Fruit fly (Drosophila melanogaster) whole organism, adult: Measurements from ENCODE around the gene Ccp84Af.

Source experiments
- CG11617 ChIP-seq: fragments of 200-800 bp; sonication (Bioruptor generic); optimal IDR thresholded peaks from 2 replicates; lab custom pipeline; 2017; ENCODE audit warnings: mild to moderate bottlenecking, missing biosample characterization, missing genetic modification reagents, missing genetic modification characterization
- CG12768 ChIP-seq: fragments of 200-800 bp; sonication (Bioruptor generic); optimal IDR thresholded peaks from 2 replicates; lab custom pipeline; 2017; ENCODE audit warnings: missing biosample characterization, missing genetic modification characterization, mild to moderate bottlenecking, moderate library complexity, missing genetic modification reagents
- CG14711 ChIP-seq: fragments of 200-800 bp; sonication (Bioruptor generic); optimal IDR thresholded peaks from 2 replicates; lab custom pipeline; 2018; ENCODE audit warnings: missing biosample characterization, mild to moderate bottlenecking, missing genetic modification characterization, moderate library complexity
- CG1620 ChIP-seq: fragments of 200-800 bp; sonication (Bioruptor generic); optimal IDR thresholded peaks from 2 replicates; lab custom pipeline; 2016; ENCODE audit warnings: missing biosample characterization, missing genetic modification characterization
- CG33017 ChIP-seq: fragments of 200-800 bp; sonication (Bioruptor generic); optimal IDR thresholded peaks from 2 replicates; lab custom pipeline; 2018; ENCODE audit warnings: missing biosample characterization, mild to moderate bottlenecking, missing genetic modification characterization, moderate library complexity
- CG5204 ChIP-seq: fragments of 200-800 bp; sonication (Bioruptor generic); optimal IDR thresholded peaks from 2 replicates; lab custom pipeline; 2016; ENCODE audit warnings: missing biosample characterization, missing genetic modification characterization
- CG7045 ChIP-seq: fragments of 200-800 bp; sonication (Bioruptor generic); optimal IDR thresholded peaks from 2 replicates; lab custom pipeline; 2017; ENCODE audit warnings: missing biosample characterization, mild to moderate bottlenecking, missing genetic modification characterization
- CG7101 ChIP-seq: fragments of 200-800 bp; sonication (Bioruptor generic); optimal IDR thresholded peaks from 2 replicates; lab custom pipeline; 2018; ENCODE audit warnings: missing biosample characterization, mild to moderate bottlenecking, missing genetic modification characterization, moderate library complexity
- Clk ChIP-seq: fragments of 200-800 bp; sonication (Bioruptor generic); optimal IDR thresholded peaks from 2 replicates; lab custom pipeline; 2017; ENCODE audit warnings: missing biosample characterization, missing genetic modification characterization
- Crg-1 ChIP-seq: fragments of 200-800 bp; sonication (Bioruptor generic); optimal IDR thresholded peaks from 2 replicates; lab custom pipeline; 2016; ENCODE audit warnings: missing biosample characterization, missing genetic modification characterization
- Hr96 ChIP-seq: fragments of 200-800 bp; sonication (Bioruptor generic); optimal IDR thresholded peaks from 2 replicates; lab custom pipeline; 2016; ENCODE audit warnings: missing biosample characterization, missing genetic modification characterization
- Mnt ChIP-seq: fragments of 200-800 bp; sonication (Bioruptor generic); optimal IDR thresholded peaks from 2 replicates; lab custom pipeline; 2016; ENCODE audit warnings: missing biosample characterization, mild to moderate bottlenecking, missing genetic modification characterization
- bab1 ChIP-seq: fragments of 200-800 bp; sonication (Bioruptor generic); optimal IDR thresholded peaks from 3 replicates; lab custom pipeline; 2019; ENCODE audit warnings: missing biosample characterization, mild to moderate bottlenecking, missing genetic modification characterization, moderate library complexity
- cic ChIP-seq: fragments of 200-800 bp; sonication (Bioruptor generic); optimal IDR thresholded peaks from 2 replicates; lab custom pipeline; 2017; ENCODE audit warnings: missing biosample characterization, mild to moderate bottlenecking, missing genetic modification characterization, moderate library complexity
- cnc ChIP-seq, 2 experiments: fragments of >200 bp; optimal IDR thresholded peaks; 2 replicates each; lab custom pipeline; 2017
- kay ChIP-seq: fragments of 200-800 bp; sonication (Bioruptor generic); peaks from one replicate; lab custom pipeline; 2016; ENCODE audit warnings: missing biosample characterization, missing genetic modification characterization, borderline replicate concordance
- ovo ChIP-seq: fragments of 200-800 bp; sonication (Bioruptor generic); optimal IDR thresholded peaks from 2 replicates; lab custom pipeline; 2016; ENCODE audit warnings: missing biosample characterization, missing genetic modification characterization
- pad ChIP-seq: fragments of 200-800 bp; sonication (Bioruptor generic); optimal IDR thresholded peaks from 3 replicates; lab custom pipeline; 2017; ENCODE audit warnings: missing biosample characterization, missing genetic modification characterization, mild to moderate bottlenecking, moderate library complexity, missing genetic modification reagents
- tj ChIP-seq: fragments of 200-800 bp; sonication (Bioruptor generic); optimal IDR thresholded peaks from 3 replicates; lab custom pipeline; 2017; ENCODE audit warnings: missing biosample characterization, mild to moderate bottlenecking, missing genetic modification characterization, moderate library complexity
- toe ChIP-seq: fragments of 200-800 bp; sonication (Bioruptor generic); optimal IDR thresholded peaks from 2 replicates; lab custom pipeline; 2016; ENCODE audit warnings: missing biosample characterization, missing genetic modification characterization

Gene Ccp84Af

DNA sequence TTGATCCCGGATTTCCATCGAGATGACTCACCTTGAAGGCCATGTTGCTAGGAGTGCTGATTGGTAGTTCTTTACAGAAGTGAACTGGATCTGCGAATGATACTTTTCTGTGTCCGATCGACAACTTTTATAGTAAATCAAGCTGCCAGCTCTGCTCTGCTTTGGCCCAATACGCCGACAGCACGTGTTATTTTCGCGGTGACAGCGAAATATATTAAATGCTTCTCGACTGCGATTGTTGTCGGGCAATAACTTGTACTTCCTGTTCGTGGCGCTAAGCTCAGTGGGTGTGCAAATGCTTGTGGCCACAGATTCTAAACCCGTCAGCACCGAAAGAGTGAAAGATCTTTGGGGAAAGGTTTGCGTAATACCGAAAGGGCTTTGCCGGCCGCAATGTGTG lies 12.7 kb upstream of the Ccp84Af start, which contains the start of gene Ccp84Ab:
Gene Ccp84Ab (minus strand): TSS at position 101 of the 400 bp plus-strand sequence.
- TF ChIP-seq pad (GFP tag; lab: Kevin White, UChicago): no peak

DNA sequence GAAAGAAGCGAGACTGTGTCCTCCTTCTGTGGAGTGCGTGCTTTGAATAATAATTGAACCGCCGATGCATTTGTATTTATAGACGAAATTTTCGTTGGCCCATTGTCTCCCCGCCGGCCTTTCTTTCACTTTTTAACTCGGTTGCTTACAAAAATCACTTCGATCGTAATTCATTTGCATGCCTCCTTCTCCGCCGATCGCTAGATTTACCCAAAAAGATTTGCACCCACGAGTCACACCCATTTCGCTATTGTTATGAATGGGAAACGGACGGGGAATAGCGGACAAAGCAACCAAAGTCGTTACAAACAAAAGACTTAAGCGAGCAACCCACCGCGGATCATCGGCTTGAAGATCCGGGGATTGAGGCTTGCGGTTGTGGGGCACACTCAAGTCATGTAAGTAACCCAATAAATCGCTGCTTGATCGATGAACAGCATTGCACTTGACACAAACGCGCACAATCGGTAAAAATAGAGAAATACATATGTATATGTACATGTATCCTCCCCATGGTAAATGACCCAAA lies 6.2 kb upstream of the Ccp84Af start, which contains the start of gene Ccp84Ac:
Gene Ccp84Ac (minus strand): TSS at position 51 of the 529 bp plus-strand sequence.
- TF ChIP-seq CG11617 (GFP tag; lab: Kevin White, UChicago) (no peak), CG5204 (GFP tag; lab: Kevin White, UChicago) (no peak), Clk (no peak), cic (GFP tag; lab: Kevin White, UChicago) (no peak), CG7045 (GFP tag; lab: Kevin White, UChicago) (no peak), Hr96 (GFP tag; lab: Kevin White, UChicago) (no peak), kay (GFP tag; lab: Kevin White, UChicago) (no peak), pad (GFP tag; lab: Kevin White, UChicago) (no peak), CG1620 (no peak), CG33017 (tag; lab: Kevin White, UChicago) (no peak), CG14711 (tag; lab: Kevin White, UChicago) (no peak), cnc (optimal IDR thresholded peaks at IDR 0.05; lab: Kevin White, UChicago) (no peak), Mnt (GFP tag; lab: Kevin White, UChicago) (no peak), CG7101 (tag; lab: Kevin White, UChicago) (no peak), toe (GFP tag; lab: Kevin White, UChicago) (no peak)

DNA sequence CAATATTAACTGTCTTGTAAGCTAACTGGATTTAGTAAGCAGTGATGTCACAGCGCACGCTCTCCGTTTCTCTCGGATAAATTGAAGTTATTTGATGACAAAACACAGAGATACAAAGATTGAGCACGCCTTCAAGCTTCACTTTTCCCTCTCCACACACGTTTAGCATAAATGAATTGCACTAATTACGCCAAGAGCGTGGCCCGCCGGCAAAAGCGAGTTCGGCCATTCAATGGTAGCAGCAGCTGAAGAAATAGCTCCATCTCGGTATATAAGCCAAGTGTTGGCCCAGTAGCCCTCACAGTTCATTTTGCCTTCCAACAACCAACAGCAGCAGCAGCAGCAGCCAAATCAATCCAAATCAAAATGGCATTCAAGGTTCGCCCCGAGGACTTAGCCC lies 2.4 kb upstream of the Ccp84Af start, which contains the start of gene Ccp84Ad:
Gene Ccp84Ad (plus strand): TSS at position 301 of the 400 bp plus-strand sequence.
- no peak for TF ChIP-seq CG1620
- TF ChIP-seq ovo (GFP tag; lab: Kevin White, UChicago): no peak
- no peak for TF ChIP-seq CG14711 (tag; lab: Kevin White, UChicago)
- TF ChIP-seq Mnt (GFP tag; lab: Kevin White, UChicago): no peak
- no peak for TF ChIP-seq bab1 (GFP tag; lab: Kevin White, UChicago)
- TF ChIP-seq CG33017 (tag; lab: Kevin White, UChicago): no peak
- no peak for TF ChIP-seq cic (GFP tag; lab: Kevin White, UChicago)
- no peak for TF ChIP-seq Hr96 (GFP tag; lab: Kevin White, UChicago)
- TF ChIP-seq tj (GFP tag; lab: Kevin White, UChicago): no peak
- TF ChIP-seq CG5204 (GFP tag; lab: Kevin White, UChicago): no peak
- no peak for TF ChIP-seq CG11617 (GFP tag; lab: Kevin White, UChicago)
- no peak for TF ChIP-seq CG7045 (GFP tag; lab: Kevin White, UChicago)
- TF ChIP-seq Clk: no peak
- no peak for TF ChIP-seq CG12768

DNA sequence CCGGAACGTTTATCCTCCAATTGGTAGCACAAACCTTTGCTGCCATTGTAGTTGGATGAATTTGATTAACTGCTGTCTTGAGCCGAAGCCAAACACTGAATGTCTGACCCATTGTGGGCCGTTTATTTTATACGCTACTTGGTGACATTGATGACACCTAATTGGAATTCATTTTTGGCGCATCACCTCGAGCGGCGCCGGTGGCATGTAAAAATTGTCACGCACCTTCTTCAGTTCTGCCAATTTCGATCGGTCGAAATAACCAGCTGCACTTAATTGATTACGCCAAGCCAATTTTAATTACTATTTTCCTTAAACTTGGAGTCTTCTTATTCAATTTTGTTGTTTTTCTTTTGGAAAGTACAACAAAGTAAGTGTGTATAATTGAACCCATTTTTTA lies 1.6 kb upstream of the Ccp84Af start, which contains the start of gene Ccp84Ae:
Gene Ccp84Ae (minus strand): TSS at position 101 of the 400 bp plus-strand sequence.
- TF ChIP-seq kay (GFP tag; lab: Kevin White, UChicago) (no peak), Hr96 (GFP tag; lab: Kevin White, UChicago) (no peak), ovo (GFP tag; lab: Kevin White, UChicago) (no peak), CG7101 (tag; lab: Kevin White, UChicago) (no peak), CG1620 (no peak), CG7045 (GFP tag; lab: Kevin White, UChicago) (no peak), bab1 (GFP tag; lab: Kevin White, UChicago) (no peak), CG11617 (GFP tag; lab: Kevin White, UChicago) (no peak), toe (GFP tag; lab: Kevin White, UChicago) (no peak), cic (GFP tag; lab: Kevin White, UChicago) (no peak), CG12768 (no peak), pad (GFP tag; lab: Kevin White, UChicago) (no peak), CG14711 (tag; lab: Kevin White, UChicago) (no peak), Clk (no peak), CG5204 (GFP tag; lab: Kevin White, UChicago) (no peak), tj (GFP tag; lab: Kevin White, UChicago) (no peak), Crg-1 (GFP tag; lab: Kevin White, UChicago) (no peak), CG33017 (tag; lab: Kevin White, UChicago) (no peak), Mnt (GFP tag; lab: Kevin White, UChicago) (no peak), cnc (optimal IDR thresholded peaks at IDR 0.05; lab: Kevin White, UChicago) (no peak)

DNA sequence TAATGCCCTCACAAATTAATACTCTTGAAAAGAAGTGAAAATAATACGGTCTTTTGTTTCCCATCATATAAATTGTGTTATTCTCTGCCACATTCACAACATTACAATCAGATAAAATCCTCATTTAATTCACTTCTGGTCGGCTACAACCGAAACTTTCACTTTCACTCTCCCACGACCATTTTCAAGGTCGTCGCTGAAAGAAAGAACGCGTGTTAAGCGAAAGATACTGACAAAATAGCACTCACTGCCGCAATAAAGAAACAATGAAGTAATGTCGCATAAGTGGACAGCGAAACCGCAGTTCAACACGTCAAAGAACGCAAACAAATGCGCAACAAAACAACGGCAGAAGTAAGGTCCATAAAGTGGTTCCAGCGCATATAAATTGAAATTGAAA lies 1.9 kb downstream of the Ccp84Af start:
- TF ChIP-seq cnc (optimal IDR thresholded peaks at IDR 0.05; lab: Kevin White, UChicago) (no peak), bab1 (GFP tag; lab: Kevin White, UChicago) (no peak), ovo (GFP tag; lab: Kevin White, UChicago) (no peak), cic (GFP tag; lab: Kevin White, UChicago) (no peak), CG7045 (GFP tag; lab: Kevin White, UChicago) (no peak), Crg-1 (GFP tag; lab: Kevin White, UChicago) (no peak), CG12768 (no peak)

DNA sequence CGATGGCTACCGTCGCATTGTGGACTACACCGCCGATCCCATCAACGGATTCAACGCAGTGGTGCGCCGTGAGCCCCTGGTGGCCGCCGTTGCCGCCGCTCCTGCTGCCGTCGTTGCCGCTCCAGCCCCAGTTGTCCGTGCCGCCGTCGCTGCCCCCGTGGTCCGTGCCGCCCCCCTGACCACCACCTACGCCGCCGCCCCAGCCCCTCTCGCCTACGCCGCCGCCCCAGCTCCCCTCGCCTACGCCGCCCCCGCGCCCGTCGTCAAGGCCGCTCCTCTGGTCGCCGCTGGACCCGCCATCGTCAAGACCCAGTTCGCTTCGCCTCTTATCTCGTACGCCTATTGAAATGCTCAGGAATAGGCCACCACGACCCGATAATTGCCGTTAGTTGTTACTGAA lies 2.8 kb downstream of the Ccp84Af start:
- no peak for TF ChIP-seq CG33017 (tag; lab: Kevin White, UChicago)
- TF ChIP-seq Mnt (GFP tag; lab: Kevin White, UChicago): no peak
- TF ChIP-seq CG11617 (GFP tag; lab: Kevin White, UChicago): no peak
- TF ChIP-seq Clk: no peak
- no peak for TF ChIP-seq Hr96 (GFP tag; lab: Kevin White, UChicago)
- TF ChIP-seq CG7045 (GFP tag; lab: Kevin White, UChicago): no peak
- TF ChIP-seq ovo (GFP tag; lab: Kevin White, UChicago): no peak
- TF ChIP-seq tj (GFP tag; lab: Kevin White, UChicago): no peak
- TF ChIP-seq CG7101 (tag; lab: Kevin White, UChicago): no peak
- TF ChIP-seq kay (GFP tag; lab: Kevin White, UChicago): no peak
- TF ChIP-seq toe (GFP tag; lab: Kevin White, UChicago): no peak
- no peak for TF ChIP-seq bab1 (GFP tag; lab: Kevin White, UChicago)
- no peak for TF ChIP-seq CG14711 (tag; lab: Kevin White, UChicago)
- no peak for TF ChIP-seq CG12768
- no peak for TF ChIP-seq CG5204 (GFP tag; lab: Kevin White, UChicago)
- TF ChIP-seq Crg-1 (GFP tag; lab: Kevin White, UChicago): no peak
- no peak for TF ChIP-seq CG1620
